Worm (Caenorhabditis elegans): Measurements from ENCODE around the gene F09F9.3.

F09F9.3 gene

DNA sequence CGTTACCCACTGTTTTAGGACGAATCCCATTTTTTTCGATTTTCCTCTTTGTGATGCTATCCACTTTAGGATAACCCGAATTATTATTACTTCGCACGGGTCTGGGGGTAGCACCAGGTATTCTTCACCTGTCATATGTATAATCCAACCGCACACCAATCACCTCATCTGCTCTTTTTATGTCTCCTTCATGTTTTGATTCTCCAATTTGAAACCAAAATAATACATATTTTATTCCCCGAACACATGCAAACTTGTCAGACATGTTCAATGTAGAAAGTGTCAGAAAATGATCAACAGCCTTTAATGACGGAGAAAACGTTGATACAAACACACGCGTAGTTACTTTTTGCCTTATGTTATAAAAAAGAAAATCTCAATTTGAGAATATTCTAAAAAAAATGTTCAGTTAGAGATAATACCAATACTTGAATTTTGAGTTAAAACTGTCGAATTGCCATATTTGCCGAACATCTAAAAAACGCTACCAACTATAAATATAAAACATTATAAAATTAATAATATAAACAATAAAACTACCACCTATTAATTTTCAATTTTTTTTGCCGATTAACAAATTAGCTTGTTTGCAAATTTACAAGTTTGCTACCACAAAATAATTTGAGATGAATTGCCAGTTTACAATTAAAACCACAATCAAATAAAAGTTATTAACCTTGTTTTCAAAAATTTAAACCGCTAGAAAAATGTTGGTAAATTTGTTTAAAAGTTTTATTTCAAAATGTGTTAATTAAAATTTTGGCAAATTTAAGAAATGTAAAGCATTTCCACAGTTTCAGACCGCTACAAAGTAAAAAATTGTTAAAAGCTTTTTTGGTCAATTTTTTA, 27.0 kb upstream of the F09F9.3 start:
- TF ChIP-seq unc-62 (GFP tag; optimal IDR thresholded peaks at IDR 0.05) (no peak), Y55F3AM.14 (GFP tag; optimal IDR thresholded peaks at IDR 0.05) (no peak), nhr-11 (tag; optimal IDR thresholded peaks at IDR 0.05) (no peak), C34F6.9 (tag; optimal IDR thresholded peaks at IDR 0.05) (peak; percentile 12), gmeb-1 (tag; optimal IDR thresholded peaks at IDR 0.05) (no peak), egl-27 (tag; optimal IDR thresholded peaks at IDR 0.05) (no peak), lin-13 (GFP tag; optimal IDR thresholded peaks at IDR 0.05) (peak; percentile 55), lin-39 (tag; optimal IDR thresholded peaks at IDR 0.05) (no peak), unc-55 (GFP tag; optimal IDR thresholded peaks at IDR 0.05) (no peak), lsy-2 (tag; optimal IDR thresholded peaks at IDR 0.05) (peak; percentile 0 to 55), skn-1 (tag; optimal IDR thresholded peaks at IDR 0.05) (no peak), blmp-1 (tag; optimal IDR thresholded peaks at IDR 0.05; ENCODE audit: insufficient read depth) (peak; percentile 22), zag-1 (tag; optimal IDR thresholded peaks at IDR 0.05) (no peak), ceh-16 (tag; optimal IDR thresholded peaks at IDR 0.05) (no peak), mdl-1 (tag; optimal IDR thresholded peaks at IDR 0.05) (no peak), ztf-1 (GFP tag; conservative IDR thresholded peaks at IDR 0.05) (no peak), nhr-25 (tag; optimal IDR thresholded peaks at IDR 0.05) (peak; percentile 71), ZK546.5 (tag; optimal IDR thresholded peaks at IDR 0.05) (no peak), nhr-10 (tag; optimal IDR thresholded peaks at IDR 0.05) (no peak), alr-1 (tag; optimal IDR thresholded peaks at IDR 0.05) (no peak), ztf-4 (tag; optimal IDR thresholded peaks at IDR 0.05) (peak; percentile 93), ama-1 (optimal IDR thresholded peaks at IDR 0.05) (peak; percentile 67), ztf-11 (tag; optimal IDR thresholded peaks at IDR 0.05) (no peak), snpc-4 (tag; optimal IDR thresholded peaks at IDR 0.05) (no peak), mab-5 (tag; optimal IDR thresholded peaks at IDR 0.05) (no peak), nhr-77 (tag; optimal IDR thresholded peaks at IDR 0.05) (no peak), sma-3 (GFP tag; optimal IDR thresholded peaks at IDR 0.05) (peak; percentile 48), aly-2 (tag; optimal IDR thresholded peaks at IDR 0.05) (no peak), elt-1 (tag; optimal IDR thresholded peaks at IDR 0.05) (no peak), mbf-1 (tag; optimal IDR thresholded peaks at IDR 0.05) (no peak), nhr-6 (tag; optimal IDR thresholded peaks at IDR 0.05) (peak; percentile 10), unc-39 (tag; optimal IDR thresholded peaks at IDR 0.05) (no peak), F13H6.1 (tag; optimal IDR thresholded peaks at IDR 0.05) (peak; percentile 25), nhr-237 (tag; optimal IDR thresholded peaks at IDR 0.05) (no peak), elt-3 (tag; optimal IDR thresholded peaks at IDR 0.05) (no peak), lin-11 (tag; optimal IDR thresholded peaks at IDR 0.05) (no peak), nhr-21 (tag; optimal IDR thresholded peaks at IDR 0.05) (peak; percentile 46), crh-2 (tag; optimal IDR thresholded peaks at IDR 0.05) (peak; percentile 51), sem-4 (tag; optimal IDR thresholded peaks at IDR 0.05) (peak; percentile 67), peb-1 (tag; optimal IDR thresholded peaks at IDR 0.05) (no peak), R02D3.7 (tag; optimal IDR thresholded peaks at IDR 0.05) (no peak), nhr-129 (tag; optimal IDR thresholded peaks at IDR 0.05) (peak; percentile 33), nhr-12 (tag; optimal IDR thresholded peaks at IDR 0.05) (no peak), ceh-82 (tag; optimal IDR thresholded peaks at IDR 0.05) (no peak), fos-1 (tag; optimal IDR thresholded peaks at IDR 0.05) (no peak), dmd-4 (tag; optimal IDR thresholded peaks at IDR 0.05) (peak; percentile 52), nhr-23 (tag; optimal IDR thresholded peaks at IDR 0.05) (no peak), sma-9 (GFP tag; optimal IDR thresholded peaks at IDR 0.05) (no peak), sma-9 (tag; optimal IDR thresholded peaks at IDR 0.05) (no peak)
